Worm (Caenorhabditis elegans): ENCODE measurements around the gene C08F8.15.

ce11 chrIV:11109771-11110170 is 50.8 kb downstream of the C08F8.15 start, which contains the start of gene pigk-1:
- no peak for TF ChIP-seq cog-1 (tag; optimal IDR thresholded peaks at IDR 0.05)
- no peak for TF ChIP-seq T22C8.4 (GFP tag; IDR thresholded peaks at IDR 0.05)
- TF ChIP-seq ref-1 (GFP tag; conservative IDR thresholded peaks at IDR 0.05), result no peak
- TF ChIP-seq ztf-23 (GFP tag; IDR thresholded peaks at IDR 0.05), result no peak
